Worm (Caenorhabditis elegans): ENCODE results near the gene K09E9.3.

K09E9.3 gene

ce11 chrX:15610527-15611091, 3.0 kb downstream of the K09E9.3 start (continued):
- TF ChIP-seq mdl-1 (tag; optimal IDR thresholded peaks at IDR 0.05), result no peak
- peak; percentile 89 for TF ChIP-seq fos-1 (tag; optimal IDR thresholded peaks at IDR 0.05)
- no peak for TF ChIP-seq mml-1 (tag; optimal IDR thresholded peaks at IDR 0.05)
- no peak for TF ChIP-seq ceh-16 (tag; optimal IDR thresholded peaks at IDR 0.05)
- TF ChIP-seq pqm-1 (tag; optimal IDR thresholded peaks at IDR 0.05), result peak; percentile 97
- TF ChIP-seq pha-4 (tag; optimal IDR thresholded peaks at IDR 0.05), result peak; percentile 91

ce11 chrX:15609698-15610097, 3.9 kb downstream of the K09E9.3 start:
- TF ChIP-seq elt-3 (tag; optimal IDR thresholded peaks at IDR 0.05) (no peak), ceh-82 (tag; optimal IDR thresholded peaks at IDR 0.05) (no peak), ceh-9 (tag; optimal IDR thresholded peaks at IDR 0.05) (no peak), lin-15B (tag; optimal IDR thresholded peaks at IDR 0.05) (no peak), lin-39 (tag; optimal IDR thresholded peaks at IDR 0.05) (no peak), mml-1 (tag; optimal IDR thresholded peaks at IDR 0.05) (no peak), fos-1 (tag; optimal IDR thresholded peaks at IDR 0.05) (no peak), nhr-76 (tag; optimal IDR thresholded peaks at IDR 0.05) (no peak), ama-1 (optimal IDR thresholded peaks at IDR 0.05) (no peak), nhr-12 (tag; optimal IDR thresholded peaks at IDR 0.05) (no peak)

- TF ChIP-seq ztf-4 (tag; optimal IDR thresholded peaks at IDR 0.05), result no peak
- TF ChIP-seq pha-4 (tag; optimal IDR thresholded peaks at IDR 0.05), result peak; percentile 11
- TF ChIP-seq ZK546.5 (tag; optimal IDR thresholded peaks at IDR 0.05), result no peak
- no peak for TF ChIP-seq sea-2 (GFP tag; optimal IDR thresholded peaks at IDR 0.05)
- TF ChIP-seq jun-1 (tag; optimal IDR thresholded peaks at IDR 0.05), result peak; percentile 51
- no peak for TF ChIP-seq tbx-2 (tag; optimal IDR thresholded peaks at IDR 0.05)
- no peak for TF ChIP-seq ceh-9 (tag; optimal IDR thresholded peaks at IDR 0.05)
- no peak for TF ChIP-seq nhr-76 (tag; optimal IDR thresholded peaks at IDR 0.05)
- TF ChIP-seq ceh-16 (tag; optimal IDR thresholded peaks at IDR 0.05), result no peak
- TF ChIP-seq fkh-10 (GFP tag; optimal IDR thresholded peaks at IDR 0.05), result no peak
- TF ChIP-seq ceh-28 (tag; optimal IDR thresholded peaks at IDR 0.05), result no peak
- peak; percentile 15 for TF ChIP-seq nfya-1 (tag; optimal IDR thresholded peaks at IDR 0.05; ENCODE audit: insufficient read depth)
- no peak for TF ChIP-seq lin-15B (tag; optimal IDR thresholded peaks at IDR 0.05)
- TF ChIP-seq nhr-43 (tag; optimal IDR thresholded peaks at IDR 0.05; ENCODE audit: poor library complexity, severe bottlenecking), result no peak
Measured at ce11 chrX:15608593-15608992, 5.0 kb downstream of the K09E9.3 start.

- no peak for TF ChIP-seq ceh-9 (tag; optimal IDR thresholded peaks at IDR 0.05)
- TF ChIP-seq mdl-1 (tag; optimal IDR thresholded peaks at IDR 0.05), result peak; percentile 94
- TF ChIP-seq ama-1 (optimal IDR thresholded peaks at IDR 0.05), result peak; percentile 79
- TF ChIP-seq nhr-28 (tag; optimal IDR thresholded peaks at IDR 0.05), result no peak
- TF ChIP-seq lin-15B (tag; optimal IDR thresholded peaks at IDR 0.05), result peak; percentile 68
- TF ChIP-seq egl-5 (tag; optimal IDR thresholded peaks at IDR 0.05), result peak; percentile 84
- peak; percentile 19 for TF ChIP-seq zag-1 (tag; optimal IDR thresholded peaks at IDR 0.05)
- peak; percentile 85 for TF ChIP-seq ztf-4 (tag; optimal IDR thresholded peaks at IDR 0.05)
- peak; percentile 91 for TF ChIP-seq lin-39 (tag; optimal IDR thresholded peaks at IDR 0.05)
- peak; percentile 91 for TF ChIP-seq nfya-1 (tag; optimal IDR thresholded peaks at IDR 0.05; ENCODE audit: insufficient read depth)
- TF ChIP-seq nhr-25 (tag; optimal IDR thresholded peaks at IDR 0.05), result peak; percentile 98
- TF ChIP-seq eor-1 (tag; optimal IDR thresholded peaks at IDR 0.05), result peak in 1 of 2 experiments; percentile 47
- TF ChIP-seq lsy-12 (tag; optimal IDR thresholded peaks at IDR 0.05), result peak; percentile 84
- peak; percentile 64 for TF ChIP-seq nhr-43 (tag; optimal IDR thresholded peaks at IDR 0.05; ENCODE audit: poor library complexity, severe bottlenecking)
- TF ChIP-seq aly-2 (tag; optimal IDR thresholded peaks at IDR 0.05), result peak; percentile 12
- TF ChIP-seq mml-1 (tag; optimal IDR thresholded peaks at IDR 0.05), result no peak
- peak; percentile 72 for TF ChIP-seq nhr-76 (tag; optimal IDR thresholded peaks at IDR 0.05)
- peak; percentile 75 for TF ChIP-seq nhr-77 (tag; optimal IDR thresholded peaks at IDR 0.05)
- peak; percentile 83 for TF ChIP-seq skn-1 (tag; optimal IDR thresholded peaks at IDR 0.05)
- peak; percentile 93 for TF ChIP-seq nhr-11 (tag; optimal IDR thresholded peaks at IDR 0.05)
- peak; percentile 71 for TF ChIP-seq R02D3.7 (tag; optimal IDR thresholded peaks at IDR 0.05)
- TF ChIP-seq nhr-237 (tag; optimal IDR thresholded peaks at IDR 0.05), result no peak
- TF ChIP-seq elt-1 (tag; optimal IDR thresholded peaks at IDR 0.05), result peak; percentile 76
- peak; percentile 90 for TF ChIP-seq unc-62 (GFP tag; optimal IDR thresholded peaks at IDR 0.05)
- TF ChIP-seq ceh-28 (tag; optimal IDR thresholded peaks at IDR 0.05), result peak; percentile 88
- no peak for TF ChIP-seq daf-12 (tag; optimal IDR thresholded peaks at IDR 0.05)
- no peak for TF ChIP-seq ztf-11 (tag; optimal IDR thresholded peaks at IDR 0.05)
- peak; percentile 96 for TF ChIP-seq elt-2 (tag; optimal IDR thresholded peaks at IDR 0.05)
- TF ChIP-seq fkh-10 (GFP tag; optimal IDR thresholded peaks at IDR 0.05), result no peak
- no peak for TF ChIP-seq nhr-67 (tag; optimal IDR thresholded peaks at IDR 0.05)
- no peak for TF ChIP-seq ceh-16 (tag; optimal IDR thresholded peaks at IDR 0.05)
- TF ChIP-seq sea-2 (GFP tag; optimal IDR thresholded peaks at IDR 0.05), result peak; percentile 70
- TF ChIP-seq pha-4 (tag; optimal IDR thresholded peaks at IDR 0.05), result peak; percentile 92
- no peak for TF ChIP-seq unc-39 (tag; optimal IDR thresholded peaks at IDR 0.05)
- TF ChIP-seq hmg-11 (tag; optimal IDR thresholded peaks at IDR 0.05), result peak; percentile 75
- TF ChIP-seq fos-1 (tag; optimal IDR thresholded peaks at IDR 0.05), result peak; percentile 88
- TF ChIP-seq ZK546.5 (tag; optimal IDR thresholded peaks at IDR 0.05), result no peak
- TF ChIP-seq egl-27 (tag; optimal IDR thresholded peaks at IDR 0.05), result peak; percentile 90
Measured at ce11 chrX:15607498-15608019, 6.0 kb downstream of the K09E9.3 start, which contains the start of gene nipi-3. nipi-3 (plus strand) TSS chrX:15607969.

All from whole organism, L3 larva.